Worm (Caenorhabditis elegans) whole organism, L2 larva: ENCODE data around the gene mrps-23.

Experiments
- F13H6.1 ChIP-seq: sonication (generic microtip); optimal IDR thresholded peaks from 2 replicates; lab custom pipeline; 2016; ENCODE audit warnings: missing genetic modification characterization, missing compliant biosample characterization
- R02D3.7 ChIP-seq: fragments of 150-350 bp; optimal IDR thresholded peaks from 2 replicates; lab custom pipeline; 2014; ENCODE audit warnings: missing biosample characterization, missing genetic modification characterization
- ZK546.5 ChIP-seq: sonication (generic microtip); optimal IDR thresholded peaks from 2 replicates; lab custom pipeline; 2017; ENCODE audit warnings: missing biosample characterization, missing genetic modification characterization
- ama-1 ChIP-seq: fragments of 150-350 bp; optimal IDR thresholded peaks from 2 replicates; lab custom pipeline; 2018; ENCODE audit warnings: inconsistent platforms
- ceh-16 ChIP-seq: fragments of 150-350 bp; optimal IDR thresholded peaks from 2 replicates; lab custom pipeline; 2014; ENCODE audit warnings: missing biosample characterization, missing genetic modification characterization
- crh-2 ChIP-seq: sonication (generic microtip); optimal IDR thresholded peaks from 2 replicates; lab custom pipeline; 2017; ENCODE audit warnings: missing biosample characterization, missing genetic modification characterization
- egl-27 ChIP-seq: sonication (generic microtip); optimal IDR thresholded peaks from 3 replicates; lab custom pipeline; 2017; ENCODE audit warnings: missing biosample characterization, missing genetic modification reagents, missing genetic modification characterization
- elt-3 ChIP-seq: sonication (generic microtip); optimal IDR thresholded peaks from 2 replicates; lab custom pipeline; 2017; ENCODE audit warnings: missing biosample characterization, missing genetic modification characterization
- fos-1 ChIP-seq: fragments of 150-350 bp; optimal IDR thresholded peaks from 2 replicates; lab custom pipeline; 2014; ENCODE audit warnings: missing biosample characterization, missing genetic modification characterization
- gmeb-1 ChIP-seq: fragments of 150-350 bp; optimal IDR thresholded peaks from 2 replicates; lab custom pipeline; 2014; ENCODE audit warnings: missing biosample characterization, missing genetic modification characterization
- lin-11 ChIP-seq: fragments of 150-350 bp; sonication (generic microtip); optimal IDR thresholded peaks from 2 replicates; lab custom pipeline; 2014; ENCODE audit warnings: missing biosample characterization, missing genetic modification characterization, inconsistent platforms, mixed read lengths
- lin-13 ChIP-seq: fragments of 150-350 bp; optimal IDR thresholded peaks from 2 replicates; lab custom pipeline; 2014; ENCODE audit warnings: missing biosample characterization, missing genetic modification reagents, missing genetic modification characterization
- lin-39 ChIP-seq: fragments of 150-350 bp; optimal IDR thresholded peaks from 2 replicates; lab custom pipeline; 2014; ENCODE audit warnings: missing biosample characterization, missing genetic modification reagents, missing genetic modification characterization
- lsy-2 ChIP-seq, 2 experiments: fragments of 150-350 bp in 1 of 2; sonication (generic microtip) in 1 of 2; optimal IDR thresholded peaks; 2 replicates each; lab custom pipeline; 2014 to 2017; ENCODE audit warnings: missing biosample characterization in 2 of 2, missing genetic modification characterization in 2 of 2
- mbf-1 ChIP-seq: sonication (generic microtip); optimal IDR thresholded peaks from 2 replicates; lab custom pipeline; 2017; ENCODE audit warnings: missing biosample characterization, missing genetic modification characterization
- mdl-1 ChIP-seq, 2 experiments: fragments of 150-350 bp in 1 of 2; sonication (generic microtip) in 1 of 2; optimal IDR thresholded peaks; 2 replicates each; lab custom pipeline; 2017; ENCODE audit warnings: missing biosample characterization in 2 of 2, missing genetic modification characterization in 2 of 2
- nhr-10 ChIP-seq: sonication (generic microtip); optimal IDR thresholded peaks from 2 replicates; lab custom pipeline; 2017; ENCODE audit warnings: missing biosample characterization, missing genetic modification characterization
- nhr-11 ChIP-seq: fragments of 150-350 bp; optimal IDR thresholded peaks from 2 replicates; lab custom pipeline; 2014; ENCODE audit warnings: missing biosample characterization, missing genetic modification characterization
- nhr-12 ChIP-seq: fragments of 150-350 bp; optimal IDR thresholded peaks from 2 replicates; lab custom pipeline; 2014; ENCODE audit warnings: missing biosample characterization, missing genetic modification characterization
- nhr-129 ChIP-seq: fragments of 150-350 bp; optimal IDR thresholded peaks from 2 replicates; lab custom pipeline; 2014; ENCODE audit warnings: missing biosample characterization, missing genetic modification characterization
- nhr-23 ChIP-seq: fragments of 150-350 bp; optimal IDR thresholded peaks from 2 replicates; lab custom pipeline; 2014; ENCODE audit warnings: missing biosample characterization, missing genetic modification reagents, missing genetic modification characterization
- nhr-237 ChIP-seq: fragments of 150-350 bp; optimal IDR thresholded peaks from 2 replicates; lab custom pipeline; 2014; ENCODE audit warnings: missing biosample characterization, missing genetic modification characterization
- nhr-25 ChIP-seq: fragments of 150-350 bp; sonication (generic microtip); optimal IDR thresholded peaks from 3 replicates; lab custom pipeline; 2014; ENCODE audit warnings: missing biosample characterization, missing genetic modification characterization
- nhr-6 ChIP-seq: fragments of 150-350 bp; optimal IDR thresholded peaks from 2 replicates; lab custom pipeline; 2014; ENCODE audit warnings: missing biosample characterization, missing genetic modification characterization
- peb-1 ChIP-seq: fragments of 150-350 bp; optimal IDR thresholded peaks from 2 replicates; lab custom pipeline; 2014; ENCODE audit warnings: missing biosample characterization, missing genetic modification characterization
- sem-4 ChIP-seq: fragments of 150-350 bp; optimal IDR thresholded peaks from 2 replicates; lab custom pipeline; 2014; ENCODE audit warnings: missing biosample characterization, missing genetic modification reagents, missing genetic modification characterization
- skn-1 ChIP-seq: sonication (generic microtip); optimal IDR thresholded peaks from 2 replicates; lab custom pipeline; 2017; ENCODE audit warnings: missing biosample characterization, missing genetic modification characterization
- sma-3 ChIP-seq: sonication (generic microtip); optimal IDR thresholded peaks from 2 replicates; lab custom pipeline; 2016; ENCODE audit warnings: missing genetic modification reagents, missing genetic modification characterization, missing compliant biosample characterization
- sma-9 ChIP-seq, 2 experiments: fragments of 150-350 bp in 1 of 2; sonication (generic microtip) in 1 of 2; optimal IDR thresholded peaks; 2 replicates each; lab custom pipeline; 2014 to 2016; ENCODE audit warnings: missing genetic modification characterization in 2 of 2, mild to moderate bottlenecking in 1 of 2, missing biosample characterization in 1 of 2, missing compliant biosample characterization in 1 of 2, missing genetic modification reagents in 1 of 2, moderate library complexity in 1 of 2
- snpc-4 ChIP-seq: fragments of 150-350 bp; optimal IDR thresholded peaks from 2 replicates; lab custom pipeline; 2014; ENCODE audit warnings: missing biosample characterization, missing genetic modification characterization
- unc-39 ChIP-seq: fragments of 150-350 bp; optimal IDR thresholded peaks from 2 replicates; lab custom pipeline; 2014; ENCODE audit warnings: missing biosample characterization, missing genetic modification characterization
- unc-55 ChIP-seq: fragments of 150-350 bp; sonication (generic microtip); optimal IDR thresholded peaks from 3 replicates; lab custom pipeline; 2014; ENCODE audit warnings: missing biosample characterization, missing genetic modification reagents, missing genetic modification characterization
- unc-62 ChIP-seq: fragments of 150-350 bp; optimal IDR thresholded peaks from 2 replicates; lab custom pipeline; 2014; ENCODE audit warnings: missing biosample characterization, missing genetic modification reagents, missing genetic modification characterization
- zag-1 ChIP-seq: fragments of 150-350 bp; optimal IDR thresholded peaks from 2 replicates; lab custom pipeline; 2014; ENCODE audit warnings: missing biosample characterization, missing genetic modification characterization
- ztf-4 ChIP-seq: fragments of 150-350 bp; optimal IDR thresholded peaks from 2 replicates; lab custom pipeline; 2014; ENCODE audit warnings: missing biosample characterization, missing genetic modification characterization

mrps-23 gene

ce11 chrIII:9563235-9563634 is 39.8 kb upstream of the mrps-23 start, which contains the start of gene C48B4.9:
TSS of gene C48B4.9 (minus strand) at chrIII:9563335.
- no peak for TF ChIP-seq snpc-4 (tag; lab: Kevin White, UChicago)
- no peak for TF ChIP-seq sma-3 (GFP tag; lab: Kevin White, UChicago)
- no peak for TF ChIP-seq lin-39 (tag; lab: Kevin White, UChicago)
- no peak for TF ChIP-seq nhr-6 (tag; lab: Kevin White, UChicago)
- no peak for TF ChIP-seq lin-13 (GFP tag; lab: Kevin White, UChicago)
- no peak for TF ChIP-seq mbf-1
- no peak for TF ChIP-seq sma-9 (GFP tag; optimal IDR thresholded peaks at IDR 0.05; lab: Kevin White, UChicago)
- no peak for TF ChIP-seq sma-9 (tag; optimal IDR thresholded peaks at IDR 0.05; lab: Kevin White, UChicago)
- no peak for TF ChIP-seq lin-11 (tag; lab: Kevin White, UChicago)
- no peak for TF ChIP-seq gmeb-1 (tag; lab: Kevin White, UChicago)
- no peak for TF ChIP-seq nhr-10 (tag; lab: Kevin White, UChicago)
- no peak for TF ChIP-seq skn-1 (tag; lab: Kevin White, UChicago)
- no peak for TF ChIP-seq mdl-1 (tag; optimal IDR thresholded peaks at IDR 0.05; lab: Kevin White, UChicago)
- no peak for TF ChIP-seq ama-1 (lab: Kevin White, UChicago)
- TF ChIP-seq nhr-129: no peak
- TF ChIP-seq R02D3.7 (tag; lab: Kevin White, UChicago): no peak
- no peak for TF ChIP-seq nhr-25 (tag; lab: Kevin White, UChicago)

- no peak for TF ChIP-seq sem-4 (tag; lab: Kevin White, UChicago)
- TF ChIP-seq nhr-129: no peak
- no peak for TF ChIP-seq egl-27 (tag; lab: Kevin White, UChicago)
- no peak for TF ChIP-seq zag-1 (tag; lab: Kevin White, UChicago)
- TF ChIP-seq F13H6.1 (tag; lab: Kevin White, UChicago): no peak
- no peak for TF ChIP-seq nhr-237 (tag; lab: Kevin White, UChicago)
- no peak for TF ChIP-seq mbf-1
- TF ChIP-seq ZK546.5 (tag; lab: Kevin White, UChicago): no peak
- no peak for TF ChIP-seq sma-9 (GFP tag; optimal IDR thresholded peaks at IDR 0.05; lab: Kevin White, UChicago)
- TF ChIP-seq sma-9 (tag; optimal IDR thresholded peaks at IDR 0.05; lab: Kevin White, UChicago): no peak
- TF ChIP-seq sma-3 (GFP tag; lab: Kevin White, UChicago): no peak
- no peak for TF ChIP-seq lsy-2 (tag; optimal IDR thresholded peaks at IDR 0.05; lab: Kevin White, UChicago)
- TF ChIP-seq, all 48 proteins: peak for 0
Observed at ce11 chrIII:9561158-9561557, 37.7 kb upstream of the mrps-23 start, which contains the start of gene C48B4.8. TSS of gene C48B4.8 (minus strand) at chrIII:9561258.

- no peak for TF ChIP-seq mbf-1
- TF ChIP-seq skn-1 (tag; lab: Kevin White, UChicago): no peak
- TF ChIP-seq unc-39 (tag; lab: Kevin White, UChicago): no peak
- no peak for TF ChIP-seq snpc-4 (tag; lab: Kevin White, UChicago)
Observed at ce11 chrIII:9559381-9559881, 36.0 kb upstream of the mrps-23 start, which contains the start of gene C48B4.7. TSS of gene C48B4.7 (minus strand) at chrIII:9559431.

ce11 chrIII:9558463-9558862 is 35.0 kb upstream of the mrps-23 start, which contains the start of gene C48B4.6:
TSS of gene C48B4.6 (minus strand) at chrIII:9558563.
- TF ChIP-seq R02D3.7 (tag; lab: Kevin White, UChicago) (no peak), unc-55 (GFP tag; lab: Kevin White, UChicago) (no peak), sem-4 (tag; lab: Kevin White, UChicago) (no peak), sma-3 (GFP tag; lab: Kevin White, UChicago) (no peak), nhr-11 (no peak), gmeb-1 (tag; lab: Kevin White, UChicago) (no peak), elt-3 (no peak), nhr-12 (tag; lab: Kevin White, UChicago) (no peak), unc-62 (GFP tag; lab: Kevin White, UChicago) (no peak), nhr-129 (no peak), fos-1 (tag; lab: Kevin White, UChicago) (no peak), lin-11 (tag; lab: Kevin White, UChicago) (no peak), mbf-1 (no peak), sma-9 (GFP tag; optimal IDR thresholded peaks at IDR 0.05; lab: Kevin White, UChicago) (no peak), sma-9 (tag; optimal IDR thresholded peaks at IDR 0.05; lab: Kevin White, UChicago) (no peak), ztf-4 (no peak), zag-1 (tag; lab: Kevin White, UChicago) (no peak)

ce11 chrIII:9556300-9556699 is 32.8 kb upstream of the mrps-23 start, which contains the start of gene ZK1098.11:
TSS of gene ZK1098.11 (plus strand) at chrIII:9556600.
- no peak for TF ChIP-seq sma-9 (GFP tag; optimal IDR thresholded peaks at IDR 0.05; lab: Kevin White, UChicago)
- no peak for TF ChIP-seq sma-9 (tag; optimal IDR thresholded peaks at IDR 0.05; lab: Kevin White, UChicago)
- no peak for TF ChIP-seq crh-2 (tag; lab: Kevin White, UChicago)
- TF ChIP-seq skn-1 (tag; lab: Kevin White, UChicago): no peak
- no peak for TF ChIP-seq elt-3
- TF ChIP-seq ceh-16: no peak
- no peak for TF ChIP-seq peb-1 (tag; lab: Kevin White, UChicago)
- no peak for TF ChIP-seq nhr-23
- TF ChIP-seq nhr-11: no peak
